Worm (Caenorhabditis elegans) whole organism, early embryonic: ENCODE results near the gene dmsr-4.

ENCODE experiments used
- aly-1 ChIP-seq: sonication (generic microtip); optimal IDR thresholded peaks from 2 replicates; lab custom pipeline; 2016; ENCODE audit warnings: missing genetic modification characterization, missing compliant biosample characterization
- ama-1 ChIP-seq: fragments of 150-350 bp; optimal IDR thresholded peaks from 2 replicates; lab custom pipeline; 2014
- flt-1 ChIP-seq: fragments of 200-800 bp; sonication (Bioruptor generic); IDR thresholded peaks from 2 replicates; pipeline ENCODE4 v1.3.6; 2022; ENCODE audit warnings: missing genetic modification characterization, missing compliant biosample characterization
- hmg-4 ChIP-seq: fragments of 200-800 bp; sonication (Bioruptor generic); optimal IDR thresholded peaks from 2 replicates; lab custom pipeline; 2018; ENCODE audit warnings: mild to moderate bottlenecking, missing genetic modification characterization, missing compliant biosample characterization
- pes-1 ChIP-seq: fragments of 200-800 bp; sonication (Bioruptor generic); IDR thresholded peaks from 2 replicates; pipeline ENCODE4 v1.3.6; 2022; ENCODE audit warnings: missing genetic modification reagents, missing genetic modification characterization, missing compliant biosample characterization
- sea-1 ChIP-seq: fragments of 200-800 bp; sonication (Bioruptor generic); conservative IDR thresholded peaks from 2 replicates; pipeline ENCODE4 v1.3.6; 2022; ENCODE audit warnings: missing genetic modification characterization, missing compliant biosample characterization

DNA sequence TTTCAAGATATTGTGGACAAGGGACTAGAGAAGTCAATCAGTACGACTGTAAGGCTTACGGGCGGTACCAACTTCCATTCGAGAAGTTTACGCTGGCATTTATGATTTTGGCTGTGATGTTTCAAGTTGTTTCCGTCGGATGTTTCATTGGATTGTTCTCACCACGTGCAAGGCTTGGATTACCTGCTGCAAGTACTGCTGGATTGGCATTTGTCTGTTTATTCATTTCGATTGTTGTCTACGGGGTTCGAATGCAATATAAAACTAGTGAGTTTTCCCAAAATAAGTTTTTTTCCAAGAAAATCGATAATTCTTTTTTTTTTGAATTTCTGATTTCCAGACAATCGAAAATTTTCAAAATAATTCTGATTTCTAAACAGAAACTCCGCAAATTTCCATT is 16.2 kb downstream of the dmsr-4 start:
- no peak for TF ChIP-seq pes-1
- TF ChIP-seq ama-1 (lab: Kevin White, UChicago) = no peak
- no peak for TF ChIP-seq aly-1 (tag; lab: Kevin White, UChicago)
- TF ChIP-seq flt-1 (GFP tag; lab: Robert Waterston, UW) = no peak
- no peak for TF ChIP-seq hmg-4
- no peak for TF ChIP-seq sea-1 (GFP tag; lab: Robert Waterston, UW)
